4 worm cellular contexts compared by ENCODE assay signal in genomic region chrIV:1443514-1443913, ce11.
A peak's percentile ranks its signal among the peaks of the same experiment; 100 is the strongest.
TF ChIP-seq lines count a peak whose summit lies in the region.

No protein-coding gene starts in this region.

TF ChIP-seq in whole organism, L3 larva, 47 proteins besides CTCF, POLR2A, EP300 and RAD21:
- TF ChIP-seq ceh-28 (tag; optimal IDR thresholded peaks at IDR 0.05; lab: Kevin White, UChicago) (peak; percentile 97), nfya-1 (tag; optimal IDR thresholded peaks at IDR 0.05; lab: Kevin White, UChicago; ENCODE audit: insufficient read depth) (no peak)
TF ChIP-seq in whole organism, L3 larva: peak in this region for 1.

TF ChIP-seq in whole organism, L4 larva, 104 proteins besides CTCF, POLR2A, EP300 and RAD21:
- TF ChIP-seq lin-15B (tag; optimal IDR thresholded peaks at IDR 0.05; lab: Kevin White, UChicago) (no peak), nhr-42 (GFP tag; IDR thresholded peaks at IDR 0.05; lab: Robert Waterston, UW) (no peak), nhr-237 (tag; optimal IDR thresholded peaks at IDR 0.05; lab: Kevin White, UChicago) (no peak), ceh-28 (tag; optimal IDR thresholded peaks at IDR 0.05; lab: Kevin White, UChicago) (peak; percentile 94), snpc-1.2 (GFP tag; IDR thresholded peaks at IDR 0.05; lab: Robert Waterston, UW) (no peak), dpl-1 (GFP tag; optimal IDR thresholded peaks at IDR 0.05; lab: Kevin White, UChicago) (no peak)

TF ChIP-seq in whole organism, late embryonic, 69 proteins besides CTCF, POLR2A, EP300 and RAD21:
- TF ChIP-seq nfya-1 (tag; optimal IDR thresholded peaks at IDR 0.05; lab: Kevin White, UChicago) (no peak), nhr-11 (tag; optimal IDR thresholded peaks at IDR 0.05; lab: Kevin White, UChicago) (no peak), ceh-48 (tag; optimal IDR thresholded peaks at IDR 0.05; lab: Kevin White, UChicago) (peak; percentile 81), fax-1 (tag; optimal IDR thresholded peaks at IDR 0.05; lab: Kevin White, UChicago) (no peak), nhr-232 (tag; optimal IDR thresholded peaks at IDR 0.05; lab: Kevin White, UChicago) (no peak)

TF ChIP-seq in whole organism, midembryonic, 9 proteins besides CTCF, POLR2A, EP300 and RAD21:
- TF ChIP-seq klf-2 (GFP tag; conservative IDR thresholded peaks at IDR 0.05; lab: Robert Waterston, UW) (no peak), T22C8.4 (GFP tag; IDR thresholded peaks at IDR 0.05; lab: Robert Waterston, UW) (peak; percentile 95), med-1 (GFP tag; optimal IDR thresholded peaks at IDR 0.05; lab: Kevin White, UChicago; ENCODE audit: insufficient read depth) (no peak)
